Fruit fly (Drosophila melanogaster) whole organism, adult: ENCODE measurements around the gene aru.

Source experiments
- CG11617 ChIP-seq: fragments of 200-800 bp; sonication (Bioruptor generic); optimal IDR thresholded peaks from 2 replicates; lab custom pipeline; 2017; ENCODE audit warnings: mild to moderate bottlenecking, missing biosample characterization, missing genetic modification reagents, missing genetic modification characterization
- CG12768 ChIP-seq: fragments of 200-800 bp; sonication (Bioruptor generic); optimal IDR thresholded peaks from 2 replicates; lab custom pipeline; 2017; ENCODE audit warnings: missing biosample characterization, missing genetic modification characterization, mild to moderate bottlenecking, moderate library complexity, missing genetic modification reagents
- CG14711 ChIP-seq: fragments of 200-800 bp; sonication (Bioruptor generic); optimal IDR thresholded peaks from 2 replicates; lab custom pipeline; 2018; ENCODE audit warnings: missing biosample characterization, mild to moderate bottlenecking, missing genetic modification characterization, moderate library complexity
- CG1620 ChIP-seq: fragments of 200-800 bp; sonication (Bioruptor generic); optimal IDR thresholded peaks from 2 replicates; lab custom pipeline; 2016; ENCODE audit warnings: missing biosample characterization, missing genetic modification characterization
- CG33017 ChIP-seq: fragments of 200-800 bp; sonication (Bioruptor generic); optimal IDR thresholded peaks from 2 replicates; lab custom pipeline; 2018; ENCODE audit warnings: missing biosample characterization, mild to moderate bottlenecking, missing genetic modification characterization, moderate library complexity
- CG5204 ChIP-seq: fragments of 200-800 bp; sonication (Bioruptor generic); optimal IDR thresholded peaks from 2 replicates; lab custom pipeline; 2016; ENCODE audit warnings: missing biosample characterization, missing genetic modification characterization
- CG7045 ChIP-seq: fragments of 200-800 bp; sonication (Bioruptor generic); optimal IDR thresholded peaks from 2 replicates; lab custom pipeline; 2017; ENCODE audit warnings: missing biosample characterization, mild to moderate bottlenecking, missing genetic modification characterization
- CG7101 ChIP-seq: fragments of 200-800 bp; sonication (Bioruptor generic); optimal IDR thresholded peaks from 2 replicates; lab custom pipeline; 2018; ENCODE audit warnings: missing biosample characterization, mild to moderate bottlenecking, missing genetic modification characterization, moderate library complexity
- Clk ChIP-seq: fragments of 200-800 bp; sonication (Bioruptor generic); optimal IDR thresholded peaks from 2 replicates; lab custom pipeline; 2017; ENCODE audit warnings: missing biosample characterization, missing genetic modification characterization
- Crg-1 ChIP-seq: fragments of 200-800 bp; sonication (Bioruptor generic); optimal IDR thresholded peaks from 2 replicates; lab custom pipeline; 2016; ENCODE audit warnings: missing biosample characterization, missing genetic modification characterization
- Hr96 ChIP-seq: fragments of 200-800 bp; sonication (Bioruptor generic); optimal IDR thresholded peaks from 2 replicates; lab custom pipeline; 2016; ENCODE audit warnings: missing biosample characterization, missing genetic modification characterization
- Mnt ChIP-seq: fragments of 200-800 bp; sonication (Bioruptor generic); optimal IDR thresholded peaks from 2 replicates; lab custom pipeline; 2016; ENCODE audit warnings: missing biosample characterization, mild to moderate bottlenecking, missing genetic modification characterization
- bab1 ChIP-seq: fragments of 200-800 bp; sonication (Bioruptor generic); optimal IDR thresholded peaks from 3 replicates; lab custom pipeline; 2019; ENCODE audit warnings: missing biosample characterization, mild to moderate bottlenecking, missing genetic modification characterization, moderate library complexity
- cic ChIP-seq: fragments of 200-800 bp; sonication (Bioruptor generic); optimal IDR thresholded peaks from 2 replicates; lab custom pipeline; 2017; ENCODE audit warnings: missing biosample characterization, mild to moderate bottlenecking, missing genetic modification characterization, moderate library complexity
- cnc ChIP-seq, 2 experiments: fragments of >200 bp; optimal IDR thresholded peaks; 2 replicates each; lab custom pipeline; 2017
- kay ChIP-seq: fragments of 200-800 bp; sonication (Bioruptor generic); peaks from one replicate; lab custom pipeline; 2016; ENCODE audit warnings: missing biosample characterization, missing genetic modification characterization, borderline replicate concordance
- ovo ChIP-seq: fragments of 200-800 bp; sonication (Bioruptor generic); optimal IDR thresholded peaks from 2 replicates; lab custom pipeline; 2016; ENCODE audit warnings: missing biosample characterization, missing genetic modification characterization
- pad ChIP-seq: fragments of 200-800 bp; sonication (Bioruptor generic); optimal IDR thresholded peaks from 3 replicates; lab custom pipeline; 2017; ENCODE audit warnings: missing biosample characterization, missing genetic modification characterization, mild to moderate bottlenecking, moderate library complexity, missing genetic modification reagents
- tj ChIP-seq: fragments of 200-800 bp; sonication (Bioruptor generic); optimal IDR thresholded peaks from 3 replicates; lab custom pipeline; 2017; ENCODE audit warnings: missing biosample characterization, mild to moderate bottlenecking, missing genetic modification characterization, moderate library complexity
- toe ChIP-seq: fragments of 200-800 bp; sonication (Bioruptor generic); optimal IDR thresholded peaks from 2 replicates; lab custom pipeline; 2016; ENCODE audit warnings: missing biosample characterization, missing genetic modification characterization

Gene aru

DNA sequence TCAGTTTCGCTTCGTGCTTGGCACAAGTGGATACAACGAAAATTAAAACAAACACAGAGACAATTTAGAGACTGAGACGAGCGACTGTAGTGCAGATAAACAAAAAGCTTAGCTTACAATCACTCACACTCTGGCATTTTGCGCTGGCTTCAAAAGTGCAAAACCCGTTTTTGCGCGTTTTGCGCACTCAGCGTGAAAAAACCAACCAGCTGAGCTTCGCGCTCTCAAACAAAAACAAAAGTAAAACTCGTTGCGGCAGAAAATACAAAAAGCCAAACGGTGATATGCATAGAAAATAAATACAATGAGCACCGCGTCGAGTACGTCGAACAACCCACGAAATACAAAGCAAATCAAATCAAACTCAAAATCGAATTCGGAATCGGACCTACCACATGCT, 27.4 kb downstream of the aru start:
- TF ChIP-seq bab1 (GFP tag; lab: Kevin White, UChicago), result peak; percentile 10
- TF ChIP-seq ovo (GFP tag; lab: Kevin White, UChicago), result no peak
- no peak for TF ChIP-seq Clk (GFP tag; lab: Kevin White, UChicago)
- peak; percentile 98 for TF ChIP-seq tj (GFP tag; lab: Kevin White, UChicago)
- no peak for TF ChIP-seq CG33017 (tag; lab: Kevin White, UChicago)
- peak; percentile 39 for TF ChIP-seq CG12768 (GFP tag; lab: Kevin White, UChicago)
- TF ChIP-seq kay, result peak; percentile 95
- TF ChIP-seq CG14711 (tag; lab: Kevin White, UChicago), result no peak
- TF ChIP-seq CG1620 (GFP tag; lab: Kevin White, UChicago), result no peak
- TF ChIP-seq Crg-1 (GFP tag; lab: Kevin White, UChicago), result no peak
- TF ChIP-seq cnc (optimal IDR thresholded peaks at IDR 0.05; lab: Kevin White, UChicago), result no peak
- peak; percentile 63 for TF ChIP-seq cic (GFP tag; lab: Kevin White, UChicago)
- TF ChIP-seq CG11617, result no peak
- TF ChIP-seq CG7045 (GFP tag; lab: Kevin White, UChicago), result no peak
- TF ChIP-seq toe (GFP tag; lab: Kevin White, UChicago), result no peak
- no peak for TF ChIP-seq Mnt (GFP tag; lab: Kevin White, UChicago)
- no peak for TF ChIP-seq pad (GFP tag; lab: Kevin White, UChicago)
- no peak for TF ChIP-seq CG5204 (GFP tag; lab: Kevin White, UChicago)
- TF ChIP-seq CG7101, result no peak

DNA sequence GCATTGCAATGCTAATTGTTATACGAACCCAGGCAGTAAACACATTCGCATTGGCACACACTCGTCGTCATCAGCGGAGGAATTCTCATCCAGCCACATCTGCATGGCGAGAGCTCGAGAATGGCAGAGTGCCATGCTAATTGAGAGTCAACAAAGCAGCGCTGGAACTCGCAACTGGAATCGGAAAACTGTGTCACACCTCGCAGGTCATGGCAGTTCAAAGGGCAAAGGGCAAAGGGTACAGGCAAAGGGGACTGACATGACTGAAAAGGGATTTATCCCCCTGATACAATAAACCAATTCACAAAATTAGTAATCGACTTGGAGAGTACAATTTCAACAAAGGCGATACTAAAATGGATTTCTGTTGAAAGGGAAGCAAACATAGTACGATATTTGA, 28.1 kb downstream of the aru start:
- TF ChIP-seq CG7045 (GFP tag; lab: Kevin White, UChicago) (peak; percentile 19), CG12768 (GFP tag; lab: Kevin White, UChicago) (peak; percentile 25), ovo (GFP tag; lab: Kevin White, UChicago) (peak; percentile 19), kay (no peak)

DNA sequence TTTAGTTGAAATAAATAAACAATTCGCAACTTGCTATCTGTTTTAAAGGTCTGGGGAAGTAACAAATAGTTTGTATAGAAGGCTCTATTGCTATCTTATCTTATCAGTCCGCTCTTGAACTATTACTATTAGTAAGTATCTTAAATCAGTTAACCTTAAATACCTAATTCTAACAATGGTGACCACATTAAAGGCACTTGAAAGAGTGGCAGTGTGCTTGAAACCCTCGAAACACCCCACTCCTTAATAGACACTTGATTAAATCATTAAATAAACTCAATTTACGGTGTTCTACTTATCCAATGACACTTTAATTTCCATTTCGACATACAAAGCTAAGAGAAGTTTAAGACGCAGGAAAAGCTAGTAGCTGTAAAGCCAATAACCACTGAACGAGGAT, 29.4 kb downstream of the aru start:
- TF ChIP-seq cic (GFP tag; lab: Kevin White, UChicago) (peak; percentile 5), CG1620 (GFP tag; lab: Kevin White, UChicago) (no peak)

DNA sequence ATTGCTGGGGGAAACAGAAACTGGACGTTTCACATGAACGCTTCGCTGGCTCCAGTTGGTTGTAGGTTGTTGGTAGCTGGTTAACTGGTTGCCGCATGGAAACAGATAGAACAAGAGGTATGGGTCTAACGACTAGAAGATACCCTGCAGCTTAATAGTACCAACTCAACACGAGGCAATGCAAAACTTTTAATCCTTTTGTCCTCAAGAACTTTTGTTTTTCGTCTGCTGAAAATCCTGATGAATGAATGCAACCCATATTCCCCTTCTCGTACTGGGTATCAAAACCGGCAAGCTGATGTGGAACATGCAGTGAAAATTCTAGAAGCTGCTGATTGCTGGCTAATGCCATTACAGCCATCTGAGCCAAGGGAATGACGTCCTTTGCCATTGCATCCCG, 30.2 kb downstream of the aru start:
- no peak for TF ChIP-seq CG7045 (GFP tag; lab: Kevin White, UChicago)
- no peak for TF ChIP-seq CG11617

DNA sequence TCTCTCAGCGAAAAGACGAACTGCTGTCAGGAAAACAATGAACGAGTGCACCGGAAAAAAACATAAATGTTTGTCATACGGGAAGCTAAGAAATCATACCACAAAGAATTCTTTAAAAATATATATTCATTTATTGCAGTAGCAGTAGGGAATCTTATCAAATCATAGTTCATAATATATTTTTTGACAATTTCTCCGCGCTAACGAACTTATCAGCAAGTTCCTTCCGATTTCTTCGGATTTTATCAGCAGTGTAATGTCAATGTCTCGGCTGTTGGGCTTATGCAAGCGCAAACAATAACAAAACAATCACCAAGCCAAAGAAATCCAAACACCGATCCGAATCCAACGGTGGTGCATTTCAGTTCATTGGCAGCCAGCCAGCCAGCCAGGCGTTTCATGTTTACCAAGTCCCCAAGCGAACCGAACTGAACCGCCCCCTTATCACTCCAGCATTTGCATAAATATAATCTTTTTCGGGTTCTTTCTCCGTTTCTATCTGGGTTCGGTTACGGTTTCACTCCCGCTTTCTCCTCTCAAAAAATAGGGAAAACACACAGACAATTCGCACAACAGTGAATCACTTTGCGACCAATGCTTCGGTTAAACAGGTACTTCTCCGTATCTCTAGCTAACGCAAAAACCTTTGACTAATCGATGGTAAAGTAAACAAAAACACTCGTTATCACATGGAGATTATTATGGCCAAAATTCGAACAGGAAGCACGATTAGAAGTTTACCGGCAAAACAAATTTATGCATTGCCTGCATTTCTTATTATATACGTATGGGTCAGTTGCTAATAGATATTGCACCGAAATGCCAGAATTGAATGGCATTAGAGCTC, 40.4 kb downstream of the aru start:
- TF ChIP-seq cic (GFP tag; lab: Kevin White, UChicago) (peak; percentile 41), CG7101 (no peak)

DNA sequence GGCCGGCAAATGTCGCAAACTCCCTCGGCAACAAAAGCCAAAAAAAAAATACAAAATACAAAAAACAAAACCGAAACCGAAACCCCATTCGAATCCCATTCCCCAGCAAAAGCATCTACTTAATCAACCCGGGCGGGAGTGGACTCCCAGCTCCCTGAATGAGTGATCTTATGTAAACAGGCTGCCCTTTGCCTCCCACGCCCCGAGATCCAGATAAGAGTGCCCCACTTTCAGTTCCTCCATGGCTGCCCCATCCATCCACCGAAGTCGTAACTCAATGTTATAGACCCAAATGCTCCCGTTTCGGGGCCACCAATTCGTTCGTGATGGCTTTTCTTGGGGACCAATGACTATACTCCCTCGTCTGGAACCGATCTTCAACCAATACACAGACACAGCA, 41.1 kb downstream of the aru start:
- TF ChIP-seq cic (GFP tag; lab: Kevin White, UChicago) (no peak), CG33017 (tag; lab: Kevin White, UChicago) (no peak), CG7045 (GFP tag; lab: Kevin White, UChicago) (no peak), CG14711 (tag; lab: Kevin White, UChicago) (no peak), CG11617 (no peak), pad (GFP tag; lab: Kevin White, UChicago) (no peak), CG7101 (no peak), CG5204 (GFP tag; lab: Kevin White, UChicago) (no peak), Crg-1 (GFP tag; lab: Kevin White, UChicago) (no peak), Clk (GFP tag; lab: Kevin White, UChicago) (no peak), bab1 (GFP tag; lab: Kevin White, UChicago) (no peak), kay (no peak), ovo (GFP tag; lab: Kevin White, UChicago) (no peak), cnc (optimal IDR thresholded peaks at IDR 0.05; lab: Kevin White, UChicago) (no peak), Mnt (GFP tag; lab: Kevin White, UChicago) (no peak), CG1620 (GFP tag; lab: Kevin White, UChicago) (no peak), toe (GFP tag; lab: Kevin White, UChicago) (no peak), tj (GFP tag; lab: Kevin White, UChicago) (no peak), CG12768 (GFP tag; lab: Kevin White, UChicago) (no peak)

DNA sequence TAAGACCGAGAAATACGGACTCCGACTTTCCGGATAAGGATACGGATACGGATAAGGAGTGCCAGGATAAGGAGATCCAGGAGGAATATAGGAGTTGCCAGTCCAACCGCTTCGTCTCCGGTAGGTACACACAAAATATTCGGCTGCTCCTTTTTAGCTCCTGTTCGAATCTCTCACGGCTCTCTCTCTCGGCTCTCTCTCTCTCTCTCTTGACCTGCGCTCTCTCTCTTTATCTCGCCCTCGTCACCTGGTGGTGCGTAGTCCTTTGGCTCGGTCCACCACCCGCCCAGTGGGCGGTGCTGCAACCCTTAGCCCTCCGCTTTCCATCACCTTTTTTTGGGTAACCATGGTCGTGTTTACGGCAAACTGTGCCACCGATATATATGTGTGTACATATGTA, 41.8 kb downstream of the aru start:
- no peak for TF ChIP-seq Clk (GFP tag; lab: Kevin White, UChicago)
- no peak for TF ChIP-seq kay
- TF ChIP-seq CG7101, result no peak
- no peak for TF ChIP-seq toe (GFP tag; lab: Kevin White, UChicago)
- TF ChIP-seq Mnt (GFP tag; lab: Kevin White, UChicago), result no peak
- TF ChIP-seq CG14711 (tag; lab: Kevin White, UChicago), result no peak
- TF ChIP-seq tj (GFP tag; lab: Kevin White, UChicago), result no peak
- TF ChIP-seq CG7045 (GFP tag; lab: Kevin White, UChicago), result no peak
- no peak for TF ChIP-seq CG33017 (tag; lab: Kevin White, UChicago)
- no peak for TF ChIP-seq CG11617
- TF ChIP-seq CG5204 (GFP tag; lab: Kevin White, UChicago), result no peak
- TF ChIP-seq CG1620 (GFP tag; lab: Kevin White, UChicago), result no peak
- no peak for TF ChIP-seq Crg-1 (GFP tag; lab: Kevin White, UChicago)
- no peak for TF ChIP-seq cic (GFP tag; lab: Kevin White, UChicago)
- TF ChIP-seq CG12768 (GFP tag; lab: Kevin White, UChicago), result no peak
- no peak for TF ChIP-seq ovo (GFP tag; lab: Kevin White, UChicago)
- no peak for TF ChIP-seq pad (GFP tag; lab: Kevin White, UChicago)
- no peak for TF ChIP-seq cnc (optimal IDR thresholded peaks at IDR 0.05; lab: Kevin White, UChicago)
- TF ChIP-seq Hr96 (GFP tag; lab: Kevin White, UChicago), result no peak
- TF ChIP-seq bab1 (GFP tag; lab: Kevin White, UChicago), result no peak
